Worm (Caenorhabditis elegans) whole organism, mixed stage, embryonic: ENCODE results near the gene bath-26.
"Not testable (repeated sequence)": the region's sequence is repeated elsewhere in the genome, so short reads cannot be mapped to it uniquely, and the experiment has no call there.

ENCODE experiments used
- bed-3 ChIP-seq: fragments of 200-800 bp; sonication (Bioruptor generic); optimal IDR thresholded peaks from 3 replicates; lab custom pipeline; 2018; ENCODE audit warnings: mild to moderate bottlenecking, missing genetic modification characterization, moderate library complexity, missing compliant biosample characterization
- ceh-39 ChIP-seq: fragments of 150-350 bp; optimal IDR thresholded peaks from 2 replicates; lab custom pipeline; 2014; ENCODE audit warnings: missing biosample characterization, missing genetic modification characterization
- ceh-43 ChIP-seq: fragments of 200-800 bp; sonication (Bioruptor generic); optimal IDR thresholded peaks from 2 replicates; lab custom pipeline; 2018; ENCODE audit warnings: mild to moderate bottlenecking, missing genetic modification characterization, moderate library complexity, missing compliant biosample characterization
- ceh-83 ChIP-seq: fragments of 200-800 bp; sonication (Bioruptor generic); optimal IDR thresholded peaks from 2 replicates; lab custom pipeline; 2018; ENCODE audit warnings: mild to moderate bottlenecking, missing genetic modification characterization, missing compliant biosample characterization
- ces-1 ChIP-seq: fragments of 150-350 bp; optimal IDR thresholded peaks from 2 replicates; lab custom pipeline; 2014; ENCODE audit warnings: missing biosample characterization, missing genetic modification reagents, missing genetic modification characterization
- cnd-1 ChIP-seq: fragments of 200-800 bp; sonication (Bioruptor generic); optimal IDR thresholded peaks from 2 replicates; lab custom pipeline; 2018; ENCODE audit warnings: mild to moderate bottlenecking, missing genetic modification characterization, missing compliant biosample characterization
- drap-1 ChIP-seq: fragments of 200-800 bp; sonication (Bioruptor generic); optimal IDR thresholded peaks from 3 replicates; lab custom pipeline; 2018; ENCODE audit warnings: mild to moderate bottlenecking, missing genetic modification characterization, missing compliant biosample characterization
- elt-1 ChIP-seq: sonication (generic microtip); optimal IDR thresholded peaks from 2 replicates; lab custom pipeline; 2017; ENCODE audit warnings: missing genetic modification characterization, mild to moderate bottlenecking, missing compliant biosample characterization, antibody characterized with exemption, moderate library complexity, borderline replicate concordance; ENCODE audit not compliant: insufficient read depth
- elt-3 ChIP-seq: fragments of 150-350 bp; optimal IDR thresholded peaks from 2 replicates; lab custom pipeline; 2014; ENCODE audit warnings: missing biosample characterization, missing genetic modification characterization
- flh-1 ChIP-seq: fragments of 200-800 bp; sonication (Bioruptor generic); optimal IDR thresholded peaks from 2 replicates; lab custom pipeline; 2018; ENCODE audit warnings: mild to moderate bottlenecking, missing genetic modification characterization, moderate library complexity, missing compliant biosample characterization
- ham-2 ChIP-seq: fragments of 200-800 bp; sonication (Bioruptor generic); optimal IDR thresholded peaks from 2 replicates; lab custom pipeline; 2018; ENCODE audit warnings: mild to moderate bottlenecking, missing genetic modification characterization, missing compliant biosample characterization
- hlh-1 ChIP-seq: fragments of 150-350 bp; optimal IDR thresholded peaks from 2 replicates; lab custom pipeline; 2014; ENCODE audit warnings: missing biosample characterization, missing genetic modification reagents, missing genetic modification characterization
- lin-13 ChIP-seq: fragments of 150-350 bp; optimal IDR thresholded peaks from 2 replicates; lab custom pipeline; 2014; ENCODE audit warnings: missing biosample characterization, missing genetic modification characterization
- lin-32 ChIP-seq: fragments of 200-800 bp; sonication (Bioruptor generic); optimal IDR thresholded peaks from 2 replicates; lab custom pipeline; 2018; ENCODE audit warnings: mild to moderate bottlenecking, missing genetic modification characterization, missing compliant biosample characterization
- lsy-2 ChIP-seq: fragments of 150-350 bp; optimal IDR thresholded peaks from 2 replicates; lab custom pipeline; 2014; ENCODE audit warnings: missing biosample characterization, missing genetic modification characterization
- mab-5 ChIP-seq: fragments of 150-350 bp; optimal IDR thresholded peaks from 2 replicates; lab custom pipeline; 2014; ENCODE audit warnings: missing biosample characterization, missing genetic modification characterization
- mep-1 ChIP-seq: fragments of 150-350 bp; optimal IDR thresholded peaks from 2 replicates; lab custom pipeline; 2017; ENCODE audit warnings: missing biosample characterization, missing genetic modification reagents, missing genetic modification characterization, inconsistent platforms
- mls-2 ChIP-seq: sonication (generic microtip); optimal IDR thresholded peaks from 2 replicates; lab custom pipeline; 2016; ENCODE audit warnings: mild to moderate bottlenecking, missing genetic modification characterization, moderate library complexity, missing compliant biosample characterization
- nhr-12 ChIP-seq: fragments of 150-350 bp; optimal IDR thresholded peaks from 2 replicates; lab custom pipeline; 2014; ENCODE audit warnings: missing biosample characterization, missing genetic modification characterization
- nhr-2 ChIP-seq: fragments of 150-350 bp; optimal IDR thresholded peaks from 2 replicates; lab custom pipeline; 2014; ENCODE audit warnings: missing biosample characterization, missing genetic modification characterization
- nhr-237 ChIP-seq: fragments of 150-350 bp; optimal IDR thresholded peaks from 2 replicates; lab custom pipeline; 2014; ENCODE audit warnings: missing biosample characterization, missing genetic modification characterization
- nhr-28 ChIP-seq: fragments of 150-350 bp; optimal IDR thresholded peaks from 2 replicates; lab custom pipeline; 2014; ENCODE audit warnings: missing biosample characterization, missing genetic modification characterization
- nhr-76 ChIP-seq: sonication (generic microtip); optimal IDR thresholded peaks from 2 replicates; lab custom pipeline; 2017; ENCODE audit warnings: missing biosample characterization, missing genetic modification characterization
- pha-4 ChIP-seq: fragments of 150-350 bp; optimal IDR thresholded peaks from 2 replicates; lab custom pipeline; 2018; ENCODE audit warnings: missing biosample characterization, missing genetic modification reagents, missing genetic modification characterization
- sem-2 ChIP-seq: fragments of 200-800 bp; sonication (Bioruptor generic); optimal IDR thresholded peaks from 2 replicates; lab custom pipeline; 2018; ENCODE audit warnings: mild to moderate bottlenecking, missing genetic modification characterization, missing compliant biosample characterization
- snpc-4 ChIP-seq: fragments of 150-350 bp; optimal IDR thresholded peaks from 2 replicates; lab custom pipeline; 2014; ENCODE audit warnings: missing biosample characterization, missing genetic modification characterization
- tbx-8 ChIP-seq: fragments of 200-800 bp; sonication (Bioruptor generic); optimal IDR thresholded peaks from 2 replicates; lab custom pipeline; 2018; ENCODE audit warnings: mild to moderate bottlenecking, missing genetic modification characterization, moderate library complexity, missing compliant biosample characterization
- unc-120 ChIP-seq: sonication (generic microtip); optimal IDR thresholded peaks from 2 replicates; lab custom pipeline; 2017; ENCODE audit warnings: missing genetic modification characterization, missing compliant biosample characterization; ENCODE audit not compliant: poor library complexity, severe bottlenecking
- unc-39 ChIP-seq: fragments of 150-350 bp; optimal IDR thresholded peaks from 2 replicates; lab custom pipeline; 2014; ENCODE audit warnings: missing biosample characterization, missing genetic modification characterization
- unc-62 ChIP-seq: fragments of 150-350 bp; optimal IDR thresholded peaks from 2 replicates; lab custom pipeline; 2014; ENCODE audit warnings: missing biosample characterization, missing genetic modification reagents, missing genetic modification characterization
- ztf-11 ChIP-seq: fragments of 150-350 bp; optimal IDR thresholded peaks from 2 replicates; lab custom pipeline; 2014; ENCODE audit warnings: missing biosample characterization, missing genetic modification characterization

Gene bath-26

DNA sequence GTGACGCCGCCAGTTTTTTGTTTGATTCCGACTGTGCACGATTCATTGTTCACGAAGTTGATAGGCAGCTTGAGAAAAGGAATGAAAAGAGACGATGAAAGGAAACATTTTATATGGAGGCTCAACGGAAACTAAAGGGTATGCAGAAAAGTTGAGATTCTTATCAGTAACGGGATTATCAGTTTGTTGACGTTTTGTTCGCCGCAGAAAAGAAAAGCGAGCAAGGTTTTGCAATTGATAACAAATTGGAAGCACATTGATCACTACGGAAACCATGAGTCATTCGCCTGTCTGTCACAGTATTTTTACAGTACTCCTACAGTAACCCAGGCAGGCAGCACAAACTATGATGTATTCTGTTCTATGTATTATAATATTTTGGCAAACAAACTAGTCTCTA lies 35.4 kb upstream of the bath-26 start:
- no peak for TF ChIP-seq elt-3 (tag; lab: Kevin White, UChicago)
- TF ChIP-seq drap-1 (GFP tag; lab: Kevin White, UChicago), result no peak
- TF ChIP-seq flh-1 (GFP tag; lab: Kevin White, UChicago), result no peak
- TF ChIP-seq nhr-76, result no peak
- no peak for TF ChIP-seq nhr-237 (tag; lab: Kevin White, UChicago)
- no peak for TF ChIP-seq ham-2 (GFP tag; lab: Kevin White, UChicago)
- TF ChIP-seq bed-3 (GFP tag; lab: Kevin White, UChicago), result no peak
- no peak for TF ChIP-seq nhr-2 (tag; lab: Kevin White, UChicago)
- no peak for TF ChIP-seq pha-4 (tag; lab: Kevin White, UChicago)
- TF ChIP-seq unc-120, result no peak
- no peak for TF ChIP-seq ceh-83 (GFP tag; lab: Kevin White, UChicago)
- no peak for TF ChIP-seq sem-2 (GFP tag; lab: Kevin White, UChicago)
- TF ChIP-seq hlh-1 (tag; lab: Kevin White, UChicago), result no peak
- TF ChIP-seq mls-2 (tag; lab: Kevin White, UChicago), result no peak
- TF ChIP-seq mep-1 (tag; lab: Kevin White, UChicago), result no peak
- no peak for TF ChIP-seq ceh-43 (GFP tag; lab: Kevin White, UChicago)
- TF ChIP-seq, all 35 proteins: peak for 0

DNA sequence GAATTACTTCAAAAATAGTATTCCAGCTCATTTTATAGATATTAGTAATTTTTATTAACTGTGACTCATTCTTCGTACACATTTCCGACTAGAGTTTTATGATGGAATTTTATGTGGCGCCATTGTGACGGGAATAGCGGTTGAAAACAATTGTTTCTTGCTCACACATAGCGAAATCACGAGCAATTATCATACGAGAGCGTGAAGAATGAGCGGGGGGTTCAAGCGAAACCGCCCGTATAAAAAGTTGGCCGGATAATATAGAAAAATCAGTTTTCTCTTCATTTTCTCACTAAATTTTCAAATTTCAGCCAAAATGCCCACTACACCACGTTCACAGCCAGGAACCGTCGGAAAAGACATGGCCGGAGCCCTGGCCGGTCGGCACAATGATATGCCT lies 32.9 kb upstream of the bath-26 start, which contains the start of gene C08E3.1:
Gene C08E3.1, plus strand, starts transcription at position 301 of the 400 bp plus-strand sequence.
- TF ChIP-seq ztf-11; mab-5 (tag; lab: Kevin White, UChicago); snpc-4 (tag; lab: Kevin White, UChicago): not testable (repeated sequence)
- TF ChIP-seq, all 35 proteins: peak for 0; not testable (repeated sequence) for 35

DNA sequence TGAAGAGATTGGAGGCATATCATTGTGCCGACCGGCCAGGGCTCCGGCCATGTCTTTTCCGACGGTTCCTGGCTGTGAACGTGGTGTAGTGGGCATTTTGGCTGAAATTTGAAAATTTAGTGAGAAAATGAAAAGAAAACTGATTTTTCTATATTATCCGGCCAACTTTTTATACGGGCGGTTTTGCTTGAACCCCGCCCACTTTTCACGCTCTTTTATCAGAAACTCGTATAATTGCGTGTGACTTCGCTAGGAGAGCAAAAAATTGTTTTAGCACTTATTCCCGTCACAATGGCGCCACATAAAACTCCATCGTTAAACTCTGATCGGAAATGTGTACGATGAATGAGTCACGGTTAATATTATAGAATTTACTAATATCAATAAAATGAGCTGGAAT lies 31.7 kb upstream of the bath-26 start, which contains the start of gene C08E3.13:
Gene C08E3.13, minus strand, starts transcription at position 101 of the 400 bp plus-strand sequence.
- TF ChIP-seq nhr-12 (tag; lab: Kevin White, UChicago); unc-39 (tag; lab: Kevin White, UChicago); ztf-11: not testable (repeated sequence)

DNA sequence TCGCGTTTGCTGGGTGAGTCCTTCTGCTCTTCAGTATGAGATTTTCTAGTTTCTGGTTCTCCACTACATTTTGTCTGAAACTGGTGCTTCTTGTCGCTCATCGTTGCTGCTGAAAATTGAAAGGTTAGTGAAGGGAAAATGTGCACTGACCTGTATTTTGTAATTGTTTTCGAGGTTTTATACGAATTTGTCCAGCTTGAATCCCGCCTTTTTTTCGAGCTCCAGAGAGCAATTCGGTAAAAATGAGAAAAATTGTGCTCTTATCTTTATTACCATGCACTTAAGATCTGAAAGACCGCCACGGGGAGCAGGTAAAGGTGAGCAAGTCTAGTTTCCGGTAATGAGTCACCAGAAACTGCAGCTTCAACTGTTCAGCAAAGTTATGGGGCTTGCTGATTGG lies 27.2 kb upstream of the bath-26 start, which contains the start of gene C08E3.15:
Gene C08E3.15, minus strand, starts transcription at position 101 of the 400 bp plus-strand sequence.
- TF ChIP-seq nhr-237 (tag; lab: Kevin White, UChicago); mab-5 (tag; lab: Kevin White, UChicago); cnd-1: not testable (repeated sequence)
- TF ChIP-seq, all 35 proteins: peak for 0; not testable (repeated sequence) for 35

DNA sequence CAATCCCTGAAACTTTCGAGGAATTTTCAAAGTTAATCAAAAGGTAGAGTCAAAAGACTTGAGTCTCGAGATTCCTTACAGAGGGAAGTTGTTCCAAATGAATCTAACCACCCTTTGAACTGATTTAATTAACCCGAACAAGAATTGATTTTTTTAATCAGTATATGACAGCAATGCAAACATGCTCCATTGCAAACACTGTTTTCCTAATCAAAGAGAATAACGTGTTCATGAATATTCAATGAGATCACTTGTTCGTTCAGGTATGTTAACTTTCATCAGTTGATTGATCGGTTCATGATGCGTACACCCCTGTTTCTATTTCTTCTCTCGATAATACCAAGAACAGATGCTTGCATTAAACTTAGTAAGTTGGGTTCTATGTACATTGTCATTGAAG lies 25.1 kb upstream of the bath-26 start, which contains the start of gene C08E3.14:
Gene C08E3.14, plus strand, starts transcription at position 301 of the 400 bp plus-strand sequence.
- TF ChIP-seq bed-3 (GFP tag; lab: Kevin White, UChicago) (no peak), mab-5 (tag; lab: Kevin White, UChicago) (no peak), sem-2 (GFP tag; lab: Kevin White, UChicago) (no peak), ham-2 (GFP tag; lab: Kevin White, UChicago) (no peak), unc-120 (no peak), elt-1 (no peak)
- TF ChIP-seq, all 35 proteins: peak for 0

DNA sequence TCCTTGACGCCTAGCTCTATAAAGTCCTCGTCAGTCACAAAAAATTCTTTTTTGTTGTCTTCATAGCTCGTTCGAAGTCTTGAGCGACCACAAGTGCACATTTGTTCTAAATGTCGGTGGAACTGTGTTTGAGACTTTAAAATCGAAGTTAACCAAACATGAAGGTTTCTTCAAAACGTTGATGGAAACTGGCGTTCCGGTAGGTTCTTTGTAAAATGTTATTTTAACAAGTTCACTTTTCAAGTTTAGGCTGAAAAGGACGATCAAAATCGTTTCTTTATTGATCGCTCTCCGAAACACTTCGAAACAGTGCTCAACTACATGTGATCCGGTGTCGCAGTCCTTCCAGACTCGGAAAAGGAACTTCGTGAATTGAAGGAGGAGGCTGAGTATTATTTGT lies 24.0 kb upstream of the bath-26 start, which contains the start of gene fbxa-160:
Gene fbxa-160, minus strand, starts transcription at position 101 of the 400 bp plus-strand sequence.
- no peak for TF ChIP-seq mls-2 (tag; lab: Kevin White, UChicago)
- no peak for TF ChIP-seq ham-2 (GFP tag; lab: Kevin White, UChicago)
- TF ChIP-seq lin-13 (tag; lab: Kevin White, UChicago), result no peak
- no peak for TF ChIP-seq nhr-28 (tag; lab: Kevin White, UChicago)
- no peak for TF ChIP-seq ceh-83 (GFP tag; lab: Kevin White, UChicago)
- no peak for TF ChIP-seq elt-1
- no peak for TF ChIP-seq bed-3 (GFP tag; lab: Kevin White, UChicago)
- TF ChIP-seq unc-62 (GFP tag; lab: Kevin White, UChicago), result no peak
- no peak for TF ChIP-seq lin-32 (GFP tag; lab: Kevin White, UChicago)
- no peak for TF ChIP-seq unc-120
- no peak for TF ChIP-seq elt-3 (tag; lab: Kevin White, UChicago)
- no peak for TF ChIP-seq ces-1 (GFP tag; lab: Kevin White, UChicago)
- no peak for TF ChIP-seq tbx-8 (GFP tag; lab: Kevin White, UChicago)
- TF ChIP-seq sem-2 (GFP tag; lab: Kevin White, UChicago), result no peak
- no peak for TF ChIP-seq drap-1 (GFP tag; lab: Kevin White, UChicago)
- no peak for TF ChIP-seq flh-1 (GFP tag; lab: Kevin White, UChicago)
- no peak for TF ChIP-seq lsy-2 (tag; lab: Kevin White, UChicago)
- TF ChIP-seq nhr-237 (tag; lab: Kevin White, UChicago), result no peak
- no peak for TF ChIP-seq ceh-39 (tag; lab: Kevin White, UChicago)
